Worm (Caenorhabditis elegans) whole organism, L1 larva: ENCODE data around the gene nlp-82.

Source experiments
- C16A3.4 ChIP-seq: fragments of 150-350 bp; optimal IDR thresholded peaks from 2 replicates; lab custom pipeline; 2014; ENCODE audit warnings: missing biosample characterization, missing genetic modification characterization
- F16B12.6 ChIP-seq: fragments of 150-350 bp; optimal IDR thresholded peaks from 2 replicates; lab custom pipeline; 2014; ENCODE audit warnings: missing biosample characterization, missing genetic modification characterization
- aha-1 ChIP-seq: fragments of 150-350 bp; optimal IDR thresholded peaks from 2 replicates; lab custom pipeline; 2014; ENCODE audit warnings: missing biosample characterization, missing genetic modification characterization
- alr-1 ChIP-seq: fragments of 200-800 bp; sonication (Bioruptor generic); optimal IDR thresholded peaks from 2 replicates; lab custom pipeline; 2018; ENCODE audit warnings: borderline replicate concordance, mild to moderate bottlenecking, missing genetic modification characterization, missing compliant biosample characterization
- ama-1 ChIP-seq: fragments of 150-350 bp; optimal IDR thresholded peaks from 2 replicates; lab custom pipeline; 2014
- blmp-1 ChIP-seq: fragments of 150-350 bp; optimal IDR thresholded peaks from 2 replicates; lab custom pipeline; 2014; ENCODE audit warnings: missing biosample characterization, missing genetic modification characterization
- ceh-82 ChIP-seq, 3 experiments: fragments of 150-350 bp in 1 of 3; sonication (generic microtip) in 2 of 3; optimal IDR thresholded peaks; 2 replicates each; lab custom pipeline; 2014 to 2017; ENCODE audit warnings: missing biosample characterization in 3 of 3, missing genetic modification characterization in 3 of 3
- ceh-88 ChIP-seq: fragments of 200-800 bp; sonication (Bioruptor generic); IDR thresholded peaks from 2 replicates; pipeline ENCODE4 v1.3.6; 2022; ENCODE audit warnings: missing genetic modification characterization, missing compliant biosample characterization
- ceh-90 ChIP-seq: sonication (generic microtip); optimal IDR thresholded peaks from 2 replicates; lab custom pipeline; 2016; ENCODE audit warnings: missing genetic modification characterization, missing compliant biosample characterization
- ces-1 ChIP-seq: fragments of 150-350 bp; optimal IDR thresholded peaks from 2 replicates; lab custom pipeline; 2014; ENCODE audit warnings: missing biosample characterization, missing genetic modification reagents, missing genetic modification characterization
- dpl-1 ChIP-seq, 3 experiments: fragments of 150-350 bp in 2 of 3; sonication (generic microtip) in 1 of 3; optimal IDR thresholded peaks; 2 replicates each; lab custom pipeline; 2014 to 2017; ENCODE audit warnings: missing biosample characterization in 3 of 3, missing genetic modification characterization in 3 of 3, missing genetic modification reagents in 3 of 3
- efl-1 ChIP-seq, 4 experiments: fragments of 150-350 bp; optimal IDR thresholded peaks in 3 of 4; peaks in 1 of 4; 1 replicate in 1 of 4; 2 replicates in 3 of 4; lab custom pipeline; 2014; ENCODE audit warnings: missing biosample characterization in 2 of 4, missing genetic modification characterization in 2 of 4, missing genetic modification reagents in 2 of 4
- egl-13 ChIP-seq: sonication (generic microtip); optimal IDR thresholded peaks from 2 replicates; lab custom pipeline; 2016; ENCODE audit warnings: missing genotype, missing genetic modification reagents, missing genetic modification characterization, missing compliant biosample characterization
- elt-3 ChIP-seq, 6 experiments: fragments of 150-350 bp in 1 of 6; sonication (generic microtip); optimal IDR thresholded peaks; 2 replicates each; lab custom pipeline; 2017 to 2018; ENCODE audit warnings: missing biosample characterization in 6 of 6, missing genetic modification characterization in 6 of 6, inconsistent platforms in 1 of 6
- fkh-10 ChIP-seq: sonication (generic microtip); optimal IDR thresholded peaks from 2 replicates; lab custom pipeline; 2017; ENCODE audit warnings: missing biosample characterization, missing genetic modification reagents, missing genetic modification characterization
- fkh-4 ChIP-seq: sonication (generic microtip); optimal IDR thresholded peaks from 2 replicates; lab custom pipeline; 2016; ENCODE audit warnings: missing compliant biosample characterization, missing genetic modification characterization, borderline replicate concordance
- grh-1 ChIP-seq: fragments of 200-800 bp; sonication (Bioruptor generic); IDR thresholded peaks from 2 replicates; pipeline ENCODE4 v1.3.6; 2022; ENCODE audit warnings: missing genetic modification reagents, missing genetic modification characterization, missing compliant biosample characterization
- hlh-17 ChIP-seq: fragments of 200-800 bp; sonication (Bioruptor generic); optimal IDR thresholded peaks from 2 replicates; lab custom pipeline; 2018; ENCODE audit warnings: missing genetic modification characterization, mild to moderate bottlenecking, missing compliant biosample characterization, moderate library complexity, borderline replicate concordance
- hlh-4 ChIP-seq: sonication (generic microtip); optimal IDR thresholded peaks from 2 replicates; lab custom pipeline; 2016; ENCODE audit warnings: mild to moderate bottlenecking, missing genetic modification characterization, missing compliant biosample characterization
- irx-1 ChIP-seq: sonication (generic microtip); optimal IDR thresholded peaks from 2 replicates; lab custom pipeline; 2016; ENCODE audit warnings: missing genetic modification characterization, missing compliant biosample characterization
- isw-1 ChIP-seq: fragments of 200-800 bp; sonication (Bioruptor generic); IDR thresholded peaks from 2 replicates; pipeline ENCODE4 v1.3.6; 2022; ENCODE audit warnings: missing genetic modification characterization, missing compliant biosample characterization
- jun-1 ChIP-seq: fragments of 150-350 bp; optimal IDR thresholded peaks from 2 replicates; lab custom pipeline; 2014; ENCODE audit warnings: missing biosample characterization, missing genetic modification reagents, missing genetic modification characterization
- lin-13 ChIP-seq: fragments of 150-350 bp; optimal IDR thresholded peaks from 2 replicates; lab custom pipeline; 2014; ENCODE audit warnings: missing biosample characterization, missing genetic modification reagents, missing genetic modification characterization
- lin-14 ChIP-seq: fragments of 200-800 bp; sonication (Bioruptor generic); optimal IDR thresholded peaks from 2 replicates; lab custom pipeline; 2018; ENCODE audit warnings: mild to moderate bottlenecking, missing genetic modification characterization, moderate library complexity, missing compliant biosample characterization
- lin-15B ChIP-seq: fragments of 150-350 bp; sonication (generic microtip); optimal IDR thresholded peaks from 3 replicates; lab custom pipeline; 2014; ENCODE audit warnings: missing biosample characterization, missing genetic modification characterization
- lin-35 ChIP-seq, 2 experiments: fragments of 150-350 bp; optimal IDR thresholded peaks; 2 replicates each; lab custom pipeline; 2014; ENCODE audit warnings: missing biosample characterization in 2 of 2, missing genetic modification characterization in 2 of 2, missing genetic modification reagents in 2 of 2
- lin-39 ChIP-seq: fragments of 150-350 bp; optimal IDR thresholded peaks from 2 replicates; lab custom pipeline; 2014; ENCODE audit warnings: missing biosample characterization, missing genetic modification reagents, missing genetic modification characterization
- lsy-2 ChIP-seq, 2 experiments: fragments of 150-350 bp; optimal IDR thresholded peaks; 2 replicates each; lab custom pipeline; 2014; ENCODE audit warnings: missing biosample characterization in 2 of 2, missing genetic modification characterization in 2 of 2
- mab-9 ChIP-seq: fragments of 200-800 bp; sonication (Bioruptor generic); IDR thresholded peaks from 2 replicates; pipeline ENCODE4 v1.3.6; 2022; ENCODE audit warnings: missing genetic modification reagents, missing genetic modification characterization, missing compliant biosample characterization
- mdl-1 ChIP-seq, 2 experiments: fragments of 150-350 bp; optimal IDR thresholded peaks; 2 replicates each; lab custom pipeline; 2014 to 2017; ENCODE audit warnings: missing biosample characterization in 2 of 2, missing genetic modification characterization in 2 of 2, inconsistent platforms in 1 of 2
- mef-2 ChIP-seq: fragments of 150-350 bp; optimal IDR thresholded peaks from 2 replicates; lab custom pipeline; 2014; ENCODE audit warnings: missing biosample characterization, missing genetic modification characterization
- mep-1 ChIP-seq: fragments of 150-350 bp; optimal IDR thresholded peaks from 2 replicates; lab custom pipeline; 2014; ENCODE audit warnings: missing biosample characterization, missing genetic modification characterization
- nhr-19 ChIP-seq: fragments of 200-800 bp; sonication (Bioruptor generic); conservative IDR thresholded peaks from 2 replicates; pipeline ENCODE4 v1.3.6; 2022; ENCODE audit warnings: missing genetic modification characterization, missing compliant biosample characterization
- nhr-20 ChIP-seq: sonication (generic microtip); optimal IDR thresholded peaks from 2 replicates; lab custom pipeline; 2016; ENCODE audit warnings: mild to moderate bottlenecking, missing genetic modification characterization, missing compliant biosample characterization
- nhr-237 ChIP-seq: fragments of 150-350 bp; optimal IDR thresholded peaks from 2 replicates; lab custom pipeline; 2014; ENCODE audit warnings: missing biosample characterization, missing genetic modification characterization
- nhr-28 ChIP-seq: fragments of 150-350 bp; optimal IDR thresholded peaks from 2 replicates; lab custom pipeline; 2014; ENCODE audit warnings: missing biosample characterization, missing genetic modification characterization
- nhr-47 ChIP-seq: sonication (generic microtip); optimal IDR thresholded peaks from 2 replicates; lab custom pipeline; 2016; ENCODE audit warnings: mild to moderate bottlenecking, missing genetic modification characterization, moderate library complexity, missing compliant biosample characterization
- nhr-71 ChIP-seq: sonication (generic microtip); optimal IDR thresholded peaks from 2 replicates; lab custom pipeline; 2016; ENCODE audit warnings: mild to moderate bottlenecking, missing genetic modification characterization, moderate library complexity, missing compliant biosample characterization
- nhr-77 ChIP-seq: fragments of 150-350 bp; optimal IDR thresholded peaks from 2 replicates; lab custom pipeline; 2014; ENCODE audit warnings: missing biosample characterization, missing genetic modification characterization
- nhr-84 ChIP-seq: sonication (generic microtip); optimal IDR thresholded peaks from 2 replicates; lab custom pipeline; 2017; ENCODE audit warnings: missing biosample characterization, missing genetic modification characterization
- pax-3 ChIP-seq: fragments of 200-800 bp; sonication (Bioruptor generic); optimal IDR thresholded peaks from 2 replicates; lab custom pipeline; 2018; ENCODE audit warnings: mild to moderate bottlenecking, missing genetic modification characterization, moderate library complexity, missing compliant biosample characterization
- pqm-1 ChIP-seq: sonication (generic microtip); optimal IDR thresholded peaks from 3 replicates; lab custom pipeline; 2017; ENCODE audit warnings: missing biosample characterization, missing genetic modification characterization
- rnt-1 ChIP-seq: sonication (generic microtip); optimal IDR thresholded peaks from 2 replicates; lab custom pipeline; 2016; ENCODE audit warnings: mild to moderate bottlenecking, missing genetic modification characterization, moderate library complexity, missing compliant biosample characterization
- skn-1 ChIP-seq: fragments of 150-350 bp; optimal IDR thresholded peaks from 2 replicates; lab custom pipeline; 2014; ENCODE audit warnings: missing biosample characterization, missing genetic modification characterization
- snpc-4 ChIP-seq: fragments of 150-350 bp; optimal IDR thresholded peaks from 2 replicates; lab custom pipeline; 2014; ENCODE audit warnings: missing biosample characterization, missing genetic modification characterization
- snu-23 ChIP-seq: sonication (generic microtip); optimal IDR thresholded peaks from 2 replicates; lab custom pipeline; 2016; ENCODE audit warnings: missing genetic modification characterization, missing compliant biosample characterization
- sptf-1 ChIP-seq: fragments of 150-350 bp; optimal IDR thresholded peaks from 2 replicates; lab custom pipeline; 2014; ENCODE audit warnings: missing biosample characterization, missing genetic modification characterization
- swsn-7 ChIP-seq: sonication (generic microtip); optimal IDR thresholded peaks from 2 replicates; lab custom pipeline; 2016; ENCODE audit warnings: missing genetic modification characterization, missing compliant biosample characterization
- tbx-2 ChIP-seq: sonication (generic microtip); optimal IDR thresholded peaks from 2 replicates; lab custom pipeline; 2016; ENCODE audit warnings: missing genetic modification characterization, missing compliant biosample characterization
- unc-130 ChIP-seq: fragments of 150-350 bp; optimal IDR thresholded peaks from 2 replicates; lab custom pipeline; 2017; ENCODE audit warnings: missing biosample characterization, missing genetic modification characterization, inconsistent platforms
- unc-86 ChIP-seq: sonication (generic microtip); optimal IDR thresholded peaks from 2 replicates; lab custom pipeline; 2016; ENCODE audit warnings: missing genetic modification characterization, missing compliant biosample characterization
- zag-1 ChIP-seq: fragments of 150-350 bp; optimal IDR thresholded peaks from 2 replicates; lab custom pipeline; 2014; ENCODE audit warnings: missing biosample characterization, missing genetic modification characterization
- zip-4 ChIP-seq: fragments of 200-800 bp; sonication (Bioruptor generic); optimal IDR thresholded peaks from 2 replicates; lab custom pipeline; 2018; ENCODE audit warnings: mild to moderate bottlenecking, missing genetic modification characterization, moderate library complexity, missing compliant biosample characterization

nlp-82 gene

DNA sequence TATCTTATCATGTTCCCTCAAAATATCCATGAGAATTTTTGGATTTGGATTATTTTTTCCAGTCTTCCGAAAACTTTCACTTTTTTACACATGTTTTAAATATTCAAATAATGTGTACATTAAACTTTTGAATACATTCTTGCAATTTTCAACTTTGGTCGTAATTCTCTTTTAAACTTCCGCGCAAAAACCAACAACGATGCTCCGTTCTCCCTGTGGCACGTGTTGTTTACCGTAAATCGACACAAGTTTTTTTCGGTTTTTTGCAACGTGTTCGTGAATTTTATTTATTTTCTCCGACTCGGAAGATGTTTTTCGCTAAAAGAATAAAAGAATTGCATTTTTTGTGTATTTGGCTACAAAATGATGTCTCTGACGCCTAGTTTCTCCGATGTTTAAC, 11.3 kb downstream of the nlp-82 start:
- TF ChIP-seq irx-1 = peak; percentile 2
- peak; percentile 67 for TF ChIP-seq nhr-71 (tag; lab: Kevin White, UChicago)
- TF ChIP-seq mef-2 (tag; lab: Kevin White, UChicago) = no peak
- TF ChIP-seq zag-1 = no peak
- peak; percentile 59 for TF ChIP-seq lin-14 (GFP tag; lab: Kevin White, UChicago)
- TF ChIP-seq nhr-28 (tag; lab: Kevin White, UChicago) = no peak
- TF ChIP-seq sptf-1 (tag; lab: Kevin White, UChicago) = no peak
- TF ChIP-seq nhr-237 = peak; percentile 14
- TF ChIP-seq lin-15B (tag; lab: Kevin White, UChicago) = peak; percentile 41
- TF ChIP-seq aha-1 = no peak
- no peak for TF ChIP-seq zip-4 (GFP tag; lab: Kevin White, UChicago)
- peak; percentile 54 for TF ChIP-seq rnt-1 (tag; lab: Kevin White, UChicago)
- TF ChIP-seq lin-13 (GFP tag; lab: Kevin White, UChicago) = no peak
- peak; percentile 4 to 40 (median 36) for TF ChIP-seq ceh-82 (tag; optimal IDR thresholded peaks at IDR 0.05; lab: Kevin White, UChicago)
- TF ChIP-seq pqm-1 (tag; lab: Kevin White, UChicago) = no peak
- peak; percentile 88 to 95 (median 93) for TF ChIP-seq dpl-1 (GFP tag; optimal IDR thresholded peaks at IDR 0.05; lab: Kevin White, UChicago)
- TF ChIP-seq efl-1 (optimal IDR thresholded peaks at IDR 0.05; lab: Kevin White, UChicago) = peak; percentile 75 to 95
- TF ChIP-seq efl-1 (GFP tag; optimal IDR thresholded peaks at IDR 0.05 in 1 of 2; lab: Kevin White, UChicago) = peak; percentile 94 to 99
- no peak for TF ChIP-seq ceh-90 (tag; lab: Kevin White, UChicago)
- no peak for TF ChIP-seq egl-13 (tag; lab: Kevin White, UChicago)
- peak; percentile 51 for TF ChIP-seq nhr-20
- TF ChIP-seq mab-9 (GFP tag; lab: Robert Waterston, UW) = no peak
- no peak for TF ChIP-seq hlh-4 (tag; lab: Kevin White, UChicago)
- TF ChIP-seq unc-86 (tag; lab: Kevin White, UChicago) = peak; percentile 34
- TF ChIP-seq skn-1 (tag; lab: Kevin White, UChicago) = peak; percentile 46
- peak; percentile 69 for TF ChIP-seq snu-23 (GFP tag; lab: Kevin White, UChicago)
- no peak for TF ChIP-seq hlh-17 (GFP tag; lab: Kevin White, UChicago)
- TF ChIP-seq alr-1 = no peak
- peak; percentile 49 for TF ChIP-seq unc-130 (tag; lab: Kevin White, UChicago)
- peak; percentile 15 for TF ChIP-seq nhr-77 (tag; lab: Kevin White, UChicago)
- peak; percentile 6 for TF ChIP-seq jun-1
- TF ChIP-seq pax-3 (tag; lab: Kevin White, UChicago) = no peak
- TF ChIP-seq grh-1 (GFP tag; lab: Robert Waterston, UW) = 0 out of 2 replicates have a peak, but pooled peaks have one; percentile 6
- peak; percentile 48 for TF ChIP-seq ceh-88 (GFP tag; lab: Robert Waterston, UW)
- TF ChIP-seq C16A3.4 (tag; lab: Kevin White, UChicago) = no peak
- peak; percentile 60 for TF ChIP-seq tbx-2 (tag; lab: Kevin White, UChicago)
- peak in 1 of 2 experiments; percentile 47 for TF ChIP-seq mdl-1 (tag; optimal IDR thresholded peaks at IDR 0.05; lab: Kevin White, UChicago)
- TF ChIP-seq fkh-4 (tag; lab: Kevin White, UChicago) = no peak
- TF ChIP-seq ama-1 (lab: Kevin White, UChicago) = no peak
- TF ChIP-seq lsy-2 (tag; optimal IDR thresholded peaks at IDR 0.05; lab: Kevin White, UChicago) = peak; percentile 72 to 79
- TF ChIP-seq F16B12.6 (tag; lab: Kevin White, UChicago) = peak; percentile 16
- TF ChIP-seq lin-35 (GFP tag; optimal IDR thresholded peaks at IDR 0.05; lab: Kevin White, UChicago) = peak; percentile 92 to 95
- no peak for TF ChIP-seq lin-39 (tag; lab: Kevin White, UChicago)
- no peak for TF ChIP-seq nhr-84
- peak; percentile 49; the same call in 1 of the 2 replicates for TF ChIP-seq isw-1 (GFP tag; lab: Robert Waterston, UW)
- TF ChIP-seq blmp-1 (tag; lab: Kevin White, UChicago) = peak; percentile 49
- no peak for TF ChIP-seq ces-1
- no peak for TF ChIP-seq elt-3 (tag; optimal IDR thresholded peaks at IDR 0.05; lab: Kevin White, UChicago)
- peak; percentile 65 for TF ChIP-seq nhr-47 (tag; lab: Kevin White, UChicago)
- no peak for TF ChIP-seq snpc-4 (tag; lab: Kevin White, UChicago)
- TF ChIP-seq nhr-19 (GFP tag; lab: Robert Waterston, UW) = peak; percentile 41; the same call in 1 of the 2 replicates
- peak; percentile 68 for TF ChIP-seq mep-1
- TF ChIP-seq swsn-7 (tag; lab: Kevin White, UChicago) = peak; percentile 54
- no peak for TF ChIP-seq fkh-10 (GFP tag; lab: Kevin White, UChicago)
